Fruit fly (Drosophila melanogaster) whole organism, prepupa: Measurements from ENCODE around the gene siz.
A peak's percentile ranks its signal among the peaks of the same experiment; 100 is the strongest.

Experiments used
- Blimp-1 ChIP-seq: fragments of 200-800 bp; sonication (Bioruptor generic); optimal IDR thresholded peaks from 3 replicates; lab custom pipeline; 2017; ENCODE audit warnings: missing biosample characterization, missing genetic modification characterization, mild to moderate bottlenecking, moderate library complexity, missing genetic modification reagents
- CG11762 ChIP-seq: fragments of 200-800 bp; sonication (Bioruptor generic); optimal IDR thresholded peaks from 3 replicates; lab custom pipeline; 2016; ENCODE audit warnings: missing biosample characterization, missing genetic modification characterization; ENCODE audit not compliant: insufficient read depth
- CG15336 ChIP-seq: fragments of 200-800 bp; sonication (Bioruptor generic); IDR thresholded peaks from 2 replicates; pipeline ENCODE4 v1.3.6; 2022; ENCODE audit warnings: missing biosample characterization, missing genetic modification characterization
- CG6808 ChIP-seq: fragments of 200-800 bp; sonication (Bioruptor generic); optimal IDR thresholded peaks from 3 replicates; lab custom pipeline; 2017; ENCODE audit warnings: missing biosample characterization, missing genetic modification characterization, mild to moderate bottlenecking, moderate library complexity, missing genetic modification reagents
- Eip78C ChIP-seq: fragments of 200-800 bp; sonication (Bioruptor generic); peaks from one replicate; lab custom pipeline; 2016; ENCODE audit warnings: missing biosample characterization, missing genetic modification characterization
- Gug ChIP-seq: fragments of 200-800 bp; sonication (Bioruptor generic); IDR thresholded peaks from 2 replicates; pipeline ENCODE4 v1.3.6; 2022; ENCODE audit warnings: missing biosample characterization, missing genetic modification characterization
- Hr38 ChIP-seq: sonication (Bioruptor generic); optimal IDR thresholded peaks from 2 replicates; lab custom pipeline; 2016; ENCODE audit warnings: missing biosample characterization, missing genetic modification characterization
- Hr39 ChIP-seq: fragments of 200-800 bp; sonication (Bioruptor generic); optimal IDR thresholded peaks from 2 replicates; lab custom pipeline; 2016; ENCODE audit warnings: missing biosample characterization, missing genetic modification characterization
- Lpt ChIP-seq: fragments of 200-800 bp; sonication (Bioruptor generic); optimal IDR thresholded peaks from 3 replicates; lab custom pipeline; 2016; ENCODE audit warnings: missing biosample characterization, missing genetic modification characterization
- OdsH ChIP-seq: fragments of 200-800 bp; sonication (Bioruptor generic); optimal IDR thresholded peaks from 3 replicates; lab custom pipeline; 2016; ENCODE audit warnings: missing biosample characterization, missing genetic modification characterization
- Sox102F ChIP-seq: fragments of 200-800 bp; sonication (Bioruptor generic); optimal IDR thresholded peaks from 2 replicates; lab custom pipeline; 2016; ENCODE audit warnings: missing biosample characterization, mild to moderate bottlenecking, missing genetic modification characterization
- net ChIP-seq: fragments of 200-800 bp; sonication (Bioruptor generic); optimal IDR thresholded peaks from 3 replicates; lab custom pipeline; 2016; ENCODE audit warnings: missing biosample characterization, missing genetic modification characterization
- salr ChIP-seq, 2 experiments: fragments of 200-800 bp; sonication (Bioruptor generic); optimal IDR thresholded peaks; 3 replicates each; lab custom pipeline; 2016 to 2018; ENCODE audit warnings: missing biosample characterization in 2 of 2, missing genetic modification characterization in 2 of 2, mild to moderate bottlenecking in 1 of 2
- spab ChIP-seq: fragments of 200-800 bp; sonication (Bioruptor generic); optimal IDR thresholded peaks from 2 replicates; lab custom pipeline; 2017; ENCODE audit warnings: missing biosample characterization, mild to moderate bottlenecking, missing genetic modification characterization, missing genetic modification reagents

- TF ChIP-seq Gug (GFP tag; lab: Robert Waterston, UW): peak; percentile 80
- TF ChIP-seq spab (GFP tag; lab: Kevin White, UChicago): peak; percentile 89
- no peak for TF ChIP-seq Hr38
- TF ChIP-seq Lpt: peak; percentile 90
- peak; percentile 72 to 96 for TF ChIP-seq salr (GFP tag; optimal IDR thresholded peaks at IDR 0.05; lab: Kevin White, UChicago)
- TF ChIP-seq Blimp-1 (GFP tag; lab: Kevin White, UChicago): peak; percentile 82
- TF ChIP-seq net (GFP tag; lab: Kevin White, UChicago): peak; percentile 89
- peak; percentile 95 for TF ChIP-seq Eip78C
- TF ChIP-seq Hr39: peak; percentile 65
- TF ChIP-seq CG15336 (GFP tag; lab: Robert Waterston, UW): peak; percentile 87
- peak; percentile 90 for TF ChIP-seq CG11762
- peak; percentile 78 for TF ChIP-seq Sox102F
- TF ChIP-seq OdsH: peak; percentile 95
- TF ChIP-seq CG6808 (GFP tag; lab: Kevin White, UChicago): peak; percentile 92
These were observed 3.0 kb upstream of the siz start, which contains the start of the genes CG10584 and Polr3E for dm6 chr3L:21031093-21031930.
